Worm (Caenorhabditis elegans) whole organism, young adult: ENCODE results near the gene C17H11.4.

Experiments used
- F33H1.4 ChIP-seq: fragments of 200-800 bp; sonication (Bioruptor generic); IDR thresholded peaks from 2 replicates; pipeline ENCODE4 v1.3.6; 2022; ENCODE audit warnings: missing genetic modification reagents, missing genetic modification characterization, missing compliant biosample characterization
- F39B2.1 ChIP-seq: fragments of 200-800 bp; sonication (Bioruptor generic); IDR thresholded peaks from 2 replicates; pipeline ENCODE4 v1.3.6; 2022; ENCODE audit warnings: missing genetic modification reagents, missing genetic modification characterization, missing compliant biosample characterization
- ama-1 ChIP-seq, 3 experiments: fragments of 150-350 bp in 1 of 3; sonication (generic microtip) in 2 of 3; optimal IDR thresholded peaks; 2 replicates each; lab custom pipeline; 2014 to 2018; ENCODE audit warnings: missing biosample characterization in 2 of 3, missing genetic modification characterization in 2 of 3, missing genetic modification reagents in 2 of 3
- attf-5 ChIP-seq: fragments of 200-800 bp; sonication (Bioruptor generic); optimal IDR thresholded peaks from 2 replicates; lab custom pipeline; 2018; ENCODE audit warnings: mild to moderate bottlenecking, missing genetic modification characterization, missing compliant biosample characterization
- ceh-100 ChIP-seq: fragments of 200-800 bp; sonication (Bioruptor generic); IDR thresholded peaks from 2 replicates; pipeline ENCODE4 v1.3.6; 2022; ENCODE audit warnings: missing genetic modification reagents, missing genetic modification characterization, missing compliant biosample characterization
- mcd-1 ChIP-seq: fragments of 200-800 bp; sonication (Bioruptor generic); IDR thresholded peaks from 2 replicates; pipeline ENCODE4 v1.3.6; 2022; ENCODE audit warnings: missing genetic modification reagents, missing genetic modification characterization, missing compliant biosample characterization
- tlf-1 ChIP-seq: fragments of 200-800 bp; sonication (Bioruptor generic); optimal IDR thresholded peaks from 2 replicates; lab custom pipeline; 2018; ENCODE audit warnings: mild to moderate bottlenecking, missing genetic modification characterization, missing compliant biosample characterization

DNA sequence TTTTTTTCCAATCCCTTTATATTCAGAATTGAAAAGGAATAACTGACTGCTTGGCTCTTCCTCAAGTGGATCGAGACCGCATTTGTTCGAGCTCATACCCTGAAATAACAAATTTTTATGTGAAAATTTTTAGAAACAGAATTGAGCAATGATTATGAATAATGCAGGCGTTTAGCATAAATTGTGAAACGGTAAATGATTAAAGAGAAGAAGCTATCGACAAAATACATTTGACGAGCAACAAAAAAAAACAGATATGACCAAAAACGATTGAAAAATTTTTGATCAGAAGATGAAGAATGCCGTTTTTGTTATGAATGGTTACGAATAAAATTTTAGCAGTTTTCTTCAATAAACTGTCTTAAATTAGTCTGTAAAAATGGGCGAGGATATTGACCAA is 22.2 kb upstream of the C17H11.4 start, which contains the start of gene C17H11.6:
- TF ChIP-seq tlf-1 (GFP tag; lab: Kevin White, UChicago) = no peak
- TF ChIP-seq ama-1 (optimal IDR thresholded peaks at IDR 0.05; lab: Kevin White, UChicago) = no peak
- TF ChIP-seq ama-1 (GFP tag; optimal IDR thresholded peaks at IDR 0.05; lab: Kevin White, UChicago) = no peak
- no peak for TF ChIP-seq ceh-100 (GFP tag; lab: Robert Waterston, UW)
- TF ChIP-seq attf-5 (GFP tag; lab: Kevin White, UChicago) = no peak
- TF ChIP-seq F39B2.1 (GFP tag; lab: Robert Waterston, UW) = no peak
- no peak for TF ChIP-seq mcd-1 (GFP tag; lab: Robert Waterston, UW)
- no peak for TF ChIP-seq F33H1.4 (GFP tag; lab: Robert Waterston, UW)
